Fruit fly (Drosophila melanogaster) whole organism, embryonic: ENCODE results near the gene Rab26.

Source experiments
- ATbp ChIP-seq: fragments of 200-800 bp; sonication (Bioruptor generic); optimal IDR thresholded peaks from 2 replicates; lab custom pipeline; 2017; ENCODE audit warnings: missing biosample characterization, mild to moderate bottlenecking, missing genetic modification characterization, missing genetic modification reagents
- Abd-B ChIP-seq: fragments of 200-800 bp; sonication (Bioruptor generic); optimal IDR thresholded peaks from 2 replicates; lab custom pipeline; 2018; ENCODE audit warnings: missing biosample characterization, mild to moderate bottlenecking, missing genetic modification characterization, moderate library complexity
- Aef1 ChIP-seq: fragments of 200-800 bp; sonication (Bioruptor generic); IDR thresholded peaks from 3 replicates; pipeline ENCODE4 v1.3.6; 2022; ENCODE audit warnings: missing biosample characterization, missing genetic modification characterization
- CG12744 ChIP-seq: fragments of 200-800 bp; sonication (Bioruptor generic); optimal IDR thresholded peaks from 2 replicates; lab custom pipeline; 2016; ENCODE audit warnings: missing biosample characterization, missing genetic modification characterization
- CG12769 ChIP-seq: fragments of 200-800 bp; sonication (Bioruptor generic); optimal IDR thresholded peaks from 2 replicates; lab custom pipeline; 2019; ENCODE audit warnings: missing biosample characterization, mild to moderate bottlenecking, missing genetic modification characterization, moderate library complexity
- CG14860 ChIP-seq: fragments of 200-800 bp; sonication (Bioruptor generic); IDR thresholded peaks from 3 replicates; pipeline ENCODE4 v1.3.6; 2022; ENCODE audit warnings: missing biosample characterization, missing genetic modification characterization; ENCODE audit not compliant: partially characterized antibody
- CG17186 ChIP-seq: fragments of 200-800 bp; sonication (Bioruptor generic); optimal IDR thresholded peaks from 3 replicates; lab custom pipeline; 2017; ENCODE audit warnings: missing biosample characterization, missing genetic modification reagents, missing genetic modification characterization
- CG17361 ChIP-seq: fragments of 200-800 bp; sonication (Bioruptor generic); IDR thresholded peaks from 3 replicates; pipeline ENCODE4 v1.3.6; 2022; ENCODE audit warnings: missing biosample characterization, missing genetic modification characterization
- CG17912 ChIP-seq: fragments of 200-800 bp; sonication (Bioruptor generic); optimal IDR thresholded peaks from 2 replicates; lab custom pipeline; 2018; ENCODE audit warnings: missing biosample characterization, mild to moderate bottlenecking, missing genetic modification characterization
- CG2199 ChIP-seq: fragments of 200-800 bp; sonication (Bioruptor generic); IDR thresholded peaks from 3 replicates; pipeline ENCODE4 v1.3.6; 2022; ENCODE audit warnings: missing biosample characterization, missing genetic modification characterization
- CG33557 ChIP-seq: fragments of 200-800 bp; sonication (Bioruptor generic); optimal IDR thresholded peaks from 2 replicates; lab custom pipeline; 2019; ENCODE audit warnings: missing biosample characterization, mild to moderate bottlenecking, missing genetic modification characterization, moderate library complexity
- CG4328 ChIP-seq: fragments of 200-800 bp; sonication (Bioruptor generic); optimal IDR thresholded peaks from 3 replicates; lab custom pipeline; 2017; ENCODE audit warnings: missing biosample characterization, missing genetic modification reagents, missing genetic modification characterization
- CG4424 ChIP-seq: fragments of 200-800 bp; sonication (Bioruptor generic); optimal IDR thresholded peaks from 3 replicates; lab custom pipeline; 2016; ENCODE audit warnings: missing biosample characterization, missing genetic modification characterization
- CG6791 ChIP-seq: fragments of 200-800 bp; sonication (Bioruptor generic); IDR thresholded peaks from 3 replicates; pipeline ENCODE4 v1.3.6; 2022; ENCODE audit warnings: missing biosample characterization, missing genetic modification characterization; ENCODE audit not compliant: partially characterized antibody
- CG7963 ChIP-seq: fragments of 200-800 bp; sonication (Bioruptor generic); IDR thresholded peaks from 3 replicates; pipeline ENCODE4 v1.3.6; 2022; ENCODE audit warnings: missing biosample characterization, missing genetic modification characterization; ENCODE audit not compliant: partially characterized antibody
- CG8290 ChIP-seq, 3 experiments: fragments of 200-800 bp; sonication (Bioruptor generic); optimal IDR thresholded peaks; 2 replicates each; lab custom pipeline; 2016 to 2019; ENCODE audit warnings: missing biosample characterization in 3 of 3, missing genetic modification characterization in 3 of 3, mild to moderate bottlenecking in 2 of 3, moderate library complexity in 1 of 3
- CG8924 ChIP-seq: fragments of 200-800 bp; optimal IDR thresholded peaks from 3 replicates; lab custom pipeline; 2019; ENCODE audit warnings: missing biosample characterization, mild to moderate bottlenecking, missing genetic modification characterization, moderate library complexity
- Dbx ChIP-seq: fragments of 200-800 bp; sonication (Bioruptor generic); IDR thresholded peaks from 3 replicates; pipeline ENCODE4 v1.3.6; 2022; ENCODE audit warnings: missing biosample characterization, missing genetic modification characterization
- Drgx ChIP-seq: fragments of 200-800 bp; sonication (Bioruptor generic); IDR thresholded peaks from 2 replicates; pipeline ENCODE4 v1.3.6; 2022; ENCODE audit warnings: missing biosample characterization, missing genetic modification characterization
- E2f1 ChIP-seq: fragments of 200-800 bp; sonication (Bioruptor generic); IDR thresholded peaks from 2 replicates; pipeline ENCODE4 v1.3.6; 2022; ENCODE audit warnings: missing biosample characterization, missing genetic modification characterization
- Ets97D ChIP-seq: fragments of 200-800 bp; sonication (Bioruptor generic); optimal IDR thresholded peaks from 3 replicates; lab custom pipeline; 2016; ENCODE audit warnings: missing biosample characterization, missing genetic modification characterization
- Fer2 ChIP-seq: fragments of 200-800 bp; sonication (Bioruptor generic); optimal IDR thresholded peaks from 2 replicates; lab custom pipeline; 2018; ENCODE audit warnings: missing biosample characterization, mild to moderate bottlenecking, missing genetic modification characterization, moderate library complexity
- HLH4C ChIP-seq: fragments of 200-800 bp; sonication (Bioruptor generic); IDR thresholded peaks from 3 replicates; pipeline ENCODE4 v1.3.6; 2022; ENCODE audit warnings: missing biosample characterization, missing genetic modification characterization; ENCODE audit not compliant: partially characterized antibody
- Hmr ChIP-seq: fragments of 200-800 bp; sonication (Bioruptor generic); optimal IDR thresholded peaks from 3 replicates; lab custom pipeline; 2017; ENCODE audit warnings: mild to moderate bottlenecking, missing biosample characterization, missing genetic modification reagents, missing genetic modification characterization
- Hr51 ChIP-seq, 2 experiments: fragments of 200-800 bp; sonication (Bioruptor generic); optimal IDR thresholded peaks; 2 replicates in 1 of 2; 3 replicates in 1 of 2; lab custom pipeline; 2016 to 2018; ENCODE audit warnings: missing biosample characterization in 2 of 2, missing genetic modification characterization in 2 of 2, mild to moderate bottlenecking in 1 of 2, moderate library complexity in 1 of 2
- ase ChIP-seq: fragments of 200-800 bp; sonication (Bioruptor generic); IDR thresholded peaks from 3 replicates; pipeline ENCODE4 v1.3.6; 2022; ENCODE audit warnings: missing biosample characterization, missing genetic modification characterization
- az2 ChIP-seq: fragments of 200-800 bp; sonication (Bioruptor generic); optimal IDR thresholded peaks from 3 replicates; lab custom pipeline; 2016; ENCODE audit warnings: missing biosample characterization, missing genetic modification characterization
- cad ChIP-seq: fragments of >200 bp; optimal IDR thresholded peaks from 2 replicates; lab custom pipeline; 2017; ENCODE audit warnings: missing biosample characterization, missing genetic modification characterization
- chn ChIP-seq: fragments of 200-800 bp; sonication (Bioruptor generic); optimal IDR thresholded peaks from 2 replicates; lab custom pipeline; 2016; ENCODE audit warnings: missing biosample characterization, missing genetic modification characterization
- dysf ChIP-seq: fragments of 200-800 bp; sonication (Bioruptor generic); IDR thresholded peaks from 3 replicates; pipeline ENCODE4 v1.3.6; 2022; ENCODE audit warnings: missing biosample characterization, missing genetic modification characterization
- gcm ChIP-seq: fragments of 200-800 bp; sonication (Bioruptor generic); optimal IDR thresholded peaks from 2 replicates; lab custom pipeline; 2019; ENCODE audit warnings: missing biosample characterization, mild to moderate bottlenecking, missing genetic modification characterization, moderate library complexity
- gcm2 ChIP-seq: fragments of 200-800 bp; sonication (Bioruptor generic); optimal IDR thresholded peaks from 2 replicates; lab custom pipeline; 2016; ENCODE audit warnings: missing biosample characterization, missing genetic modification characterization
- inv ChIP-seq: fragments of 200-800 bp; sonication (Bioruptor generic); IDR thresholded peaks from 2 replicates; pipeline ENCODE4 v1.3.6; 2022; ENCODE audit warnings: missing biosample characterization, missing genetic modification characterization; ENCODE audit not compliant: partially characterized antibody
- lilli ChIP-seq: fragments of 200-800 bp; sonication (Bioruptor generic); optimal IDR thresholded peaks from 3 replicates; lab custom pipeline; 2016; ENCODE audit warnings: missing biosample characterization, missing genetic modification characterization
- lmd ChIP-seq: fragments of 200-800 bp; sonication (Bioruptor generic); IDR thresholded peaks from 2 replicates; pipeline ENCODE4 v1.3.6; 2022; ENCODE audit warnings: missing biosample characterization, missing genetic modification characterization
- pum ChIP-seq: fragments of 200-800 bp; sonication (Bioruptor generic); optimal IDR thresholded peaks from 2 replicates; lab custom pipeline; 2016; ENCODE audit warnings: missing biosample characterization, missing genetic modification characterization
- sim ChIP-seq: fragments of 200-800 bp; sonication (Bioruptor generic); IDR thresholded peaks from 2 replicates; pipeline ENCODE4 v1.3.6; 2022; ENCODE audit warnings: missing biosample characterization, missing genetic modification characterization
- sna ChIP-seq: fragments of 200-800 bp; sonication (Bioruptor generic); IDR thresholded peaks from 2 replicates; pipeline ENCODE4 v1.3.6; 2022; ENCODE audit warnings: missing biosample characterization, missing genetic modification characterization; ENCODE audit not compliant: partially characterized antibody
- tna ChIP-seq: fragments of 200-800 bp; sonication (Bioruptor generic); IDR thresholded peaks from 2 replicates; pipeline ENCODE4 v1.3.6; 2022; ENCODE audit warnings: missing biosample characterization, missing genetic modification characterization; ENCODE audit not compliant: partially characterized antibody
- ttk ChIP-seq: fragments of 200-800 bp; sonication (Bioruptor generic); IDR thresholded peaks from 2 replicates; pipeline ENCODE4 v2.1.2; 2022; ENCODE audit warnings: missing biosample characterization, missing genetic modification characterization
- twi ChIP-seq: fragments of 200-800 bp; optimal IDR thresholded peaks from 2 replicates; lab custom pipeline; 2019; ENCODE audit warnings: missing biosample characterization, mild to moderate bottlenecking, missing genetic modification characterization, moderate library complexity
- vnd ChIP-seq: fragments of 200-800 bp; sonication (Bioruptor generic); IDR thresholded peaks from 3 replicates; pipeline ENCODE4 v1.3.6; 2022; ENCODE audit warnings: missing biosample characterization, missing genetic modification characterization; ENCODE audit not compliant: partially characterized antibody
- zen ChIP-seq: fragments of 200-800 bp; sonication (Bioruptor generic); optimal IDR thresholded peaks from 3 replicates; lab custom pipeline; 2018; ENCODE audit warnings: missing biosample characterization, mild to moderate bottlenecking, missing genetic modification characterization, moderate library complexity
- zf30C ChIP-seq: fragments of 200-800 bp; sonication (Bioruptor generic); optimal IDR thresholded peaks from 3 replicates; lab custom pipeline; 2018; ENCODE audit warnings: missing biosample characterization, mild to moderate bottlenecking, missing genetic modification characterization
- zfh2 ChIP-seq: fragments of 200-800 bp; sonication (Bioruptor generic); optimal IDR thresholded peaks from 2 replicates; lab custom pipeline; 2016; ENCODE audit warnings: missing biosample characterization, missing genetic modification characterization

Gene Rab26

DNA sequence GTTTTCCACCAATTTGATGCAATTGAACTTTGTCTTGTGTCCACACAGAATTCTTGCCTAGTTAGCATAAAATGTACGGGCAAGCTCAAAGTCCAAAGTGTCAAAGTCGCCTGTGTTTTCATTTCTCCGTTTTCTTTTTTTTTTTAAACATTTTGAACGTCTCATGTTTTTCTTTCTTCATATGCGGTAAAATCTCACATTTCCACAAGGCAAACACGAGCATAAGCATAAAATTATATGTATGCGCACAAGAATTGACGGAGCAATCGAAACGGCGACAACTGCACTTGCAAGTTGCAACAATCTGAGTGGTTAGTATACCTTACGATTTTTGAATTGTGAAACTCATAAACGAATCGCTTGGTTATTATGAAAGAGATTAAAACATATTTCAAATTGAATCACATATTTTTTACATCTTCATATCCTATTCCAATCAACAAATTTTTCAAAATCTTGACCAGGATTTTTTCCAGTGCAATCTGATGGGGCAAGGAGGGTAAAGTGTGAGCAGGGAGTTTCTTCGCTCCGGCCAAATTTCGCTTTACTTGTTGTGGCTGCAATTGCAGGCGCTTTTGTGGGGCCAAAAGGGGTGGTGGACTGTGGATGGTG, 45.5 kb downstream of the Rab26 start (continued):
- no peak for TF ChIP-seq zfh2 (GFP tag; lab: Kevin White, UChicago)
- no peak for TF ChIP-seq CG2199 (GFP tag; lab: Robert Waterston, UW)
- TF ChIP-seq Dbx (GFP tag; lab: Robert Waterston, UW) = no peak
- TF ChIP-seq sim (GFP tag; lab: Robert Waterston, UW) = 0 out of 2 replicates have a peak, but pooled peaks have one; percentile 6
- TF ChIP-seq Aef1 (GFP tag; lab: Robert Waterston, UW) = no peak
- 0 out of 3 replicates have a peak, but pooled peaks have one; percentile 7 for TF ChIP-seq ase (GFP tag; lab: Robert Waterston, UW)
- no peak for TF ChIP-seq CG8290 (GFP tag; optimal IDR thresholded peaks at IDR 0.05; lab: Kevin White, UChicago)
- no peak for TF ChIP-seq CG8290 (tag; optimal IDR thresholded peaks at IDR 0.05; lab: Kevin White, UChicago)
- TF ChIP-seq CG33557 = no peak
- no peak for TF ChIP-seq zf30C (GFP tag; lab: Kevin White, UChicago)
- 0 out of 3 replicates have a peak, but pooled peaks have one; percentile 11 for TF ChIP-seq HLH4C (GFP tag; lab: Robert Waterston, UW)
- no peak for TF ChIP-seq gcm2 (GFP tag; lab: Kevin White, UChicago)
- no peak for TF ChIP-seq ATbp (GFP tag; lab: Kevin White, UChicago)
- no peak for TF ChIP-seq vnd (GFP tag; lab: Robert Waterston, UW)

DNA sequence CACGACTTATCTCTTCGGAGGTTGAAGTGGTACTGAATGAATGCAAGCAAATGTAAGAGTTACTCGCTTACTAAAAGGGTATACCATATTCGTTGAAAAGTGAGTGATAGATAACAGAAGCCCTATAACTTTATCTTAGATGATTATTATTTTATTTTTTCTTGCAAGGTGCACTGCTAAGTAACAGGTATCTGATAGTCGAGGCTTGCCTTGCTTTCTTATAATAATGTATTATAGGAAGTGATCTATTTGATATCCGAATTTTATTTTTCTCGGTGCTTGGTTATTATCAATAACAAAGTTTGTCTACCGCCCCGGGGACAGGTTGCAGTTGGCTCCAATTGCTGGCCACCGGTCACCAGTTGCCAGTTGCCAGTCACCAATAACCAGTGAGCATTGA, 52.7 kb downstream of the Rab26 start:
- TF ChIP-seq CG8924 (tag; lab: Kevin White, UChicago) (no peak), tna (peak; percentile 51; the same call in 1 of the 2 replicates), HLH4C (GFP tag; lab: Robert Waterston, UW) (peak; percentile 64; the same call in 2 of the 3 replicates), inv (GFP tag; lab: Robert Waterston, UW) (no peak), CG14860 (0 out of 3 replicates have a peak, but pooled peaks have one; percentile 39), vnd (GFP tag; lab: Robert Waterston, UW) (0 out of 3 replicates have a peak, but pooled peaks have one; percentile 16), sna (GFP tag; lab: Robert Waterston, UW) (no peak), CG7963 (peak; percentile 50; the same call in 1 of the 3 replicates), Drgx (GFP tag; lab: Robert Waterston, UW) (no peak), CG6791 (peak; percentile 50; the same call in 1 of the 3 replicates), zen (tag; lab: Kevin White, UChicago) (no peak), Fer2 (tag; lab: Kevin White, UChicago) (no peak), gcm (no peak)

DNA sequence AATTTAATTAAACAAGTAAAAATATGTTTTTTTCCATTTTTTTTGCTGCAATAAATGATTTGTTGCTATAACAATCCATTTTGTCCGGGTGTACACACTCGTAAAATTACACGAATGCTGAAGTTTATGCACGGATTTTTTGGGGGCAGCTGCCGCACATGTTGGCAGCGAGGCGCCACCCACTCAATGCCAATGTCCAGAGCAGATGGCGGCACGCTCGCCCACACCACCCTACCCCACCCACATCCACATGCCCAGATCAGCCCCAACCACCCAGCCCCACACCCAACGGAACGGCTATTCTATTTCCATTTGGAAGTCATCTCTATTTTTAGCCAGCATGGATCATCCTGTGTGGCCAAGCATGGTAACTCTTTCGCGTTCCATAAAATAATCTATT, 61.6 kb downstream of the Rab26 start:
- TF ChIP-seq chn (GFP tag; lab: Kevin White, UChicago) = no peak
- TF ChIP-seq CG12744 (GFP tag; lab: Kevin White, UChicago) = no peak
- no peak for TF ChIP-seq cad
- peak; percentile 2 for TF ChIP-seq Hmr
- TF ChIP-seq pum (GFP tag; lab: Kevin White, UChicago) = no peak
- TF ChIP-seq Ets97D (GFP tag; lab: Kevin White, UChicago) = no peak
- no peak for TF ChIP-seq lmd
- TF ChIP-seq ttk (GFP tag; lab: Robert Waterston, UW) = no peak
- no peak for TF ChIP-seq CG4328
- no peak for TF ChIP-seq E2f1
- TF ChIP-seq dysf (GFP tag; lab: Robert Waterston, UW) = 0 out of 3 replicates have a peak, but pooled peaks have one; percentile 36
- peak; percentile 90 for TF ChIP-seq CG12769
- TF ChIP-seq CG33557 = no peak
- no peak for TF ChIP-seq CG17912 (GFP tag; lab: Kevin White, UChicago)
- no peak for TF ChIP-seq CG4424
- TF ChIP-seq CG17186 (GFP tag; lab: Kevin White, UChicago) = no peak
- no peak for TF ChIP-seq lilli (GFP tag; lab: Kevin White, UChicago)
- TF ChIP-seq sna (GFP tag; lab: Robert Waterston, UW) = no peak
- TF ChIP-seq twi (tag; lab: Kevin White, UChicago) = peak; percentile 62
- TF ChIP-seq CG7963 = 0 out of 3 replicates have a peak, but pooled peaks have one; percentile 17
- TF ChIP-seq CG17361 (GFP tag; lab: Robert Waterston, UW) = 0 out of 3 replicates have a peak, but pooled peaks have one; percentile 2
- no peak for TF ChIP-seq Fer2 (tag; lab: Kevin White, UChicago)
- TF ChIP-seq Abd-B (GFP tag; lab: Kevin White, UChicago) = no peak
- no peak for TF ChIP-seq az2 (GFP tag; lab: Kevin White, UChicago)
- peak in 1 of 2 experiments; percentile 25 for TF ChIP-seq Hr51 (GFP tag; optimal IDR thresholded peaks at IDR 0.05; lab: Kevin White, UChicago)
